Worm (Caenorhabditis elegans): ENCODE data around the gene Y53F4B.43.

Gene Y53F4B.43

DNA sequence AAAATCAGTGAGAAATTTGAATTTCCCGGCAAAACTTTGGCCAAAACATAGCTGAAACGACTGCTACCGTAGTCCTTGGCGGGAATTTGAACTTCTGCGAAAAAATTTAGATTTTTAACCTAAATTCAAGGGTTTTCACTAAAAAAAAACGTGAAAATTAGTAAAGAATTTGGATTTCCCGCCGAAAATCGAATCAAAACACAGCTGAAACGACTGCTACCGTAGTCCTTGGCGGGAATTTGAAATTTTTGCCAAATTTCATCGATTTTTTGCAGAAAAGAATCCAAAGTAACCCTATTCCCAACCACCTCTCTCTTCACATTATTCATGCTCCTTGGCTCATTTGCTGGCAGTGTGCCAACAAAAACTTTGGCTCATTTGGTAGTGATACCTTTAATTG lies 36.8 kb downstream of the Y53F4B.43 start (continued):
- TF ChIP-seq F10E7.11 (tag; optimal IDR thresholded peaks at IDR 0.05) (no peak), let-607 (tag; optimal IDR thresholded peaks at IDR 0.05) (no peak), xnd-1 (tag; optimal IDR thresholded peaks at IDR 0.05) (no peak), dpl-1 (GFP tag; optimal IDR thresholded peaks at IDR 0.05) (peak; percentile 50), let-526 (GFP tag; IDR thresholded peaks at IDR 0.05) (no peak), F37B4.10 (GFP tag; IDR thresholded peaks at IDR 0.05) (no peak)

DNA sequence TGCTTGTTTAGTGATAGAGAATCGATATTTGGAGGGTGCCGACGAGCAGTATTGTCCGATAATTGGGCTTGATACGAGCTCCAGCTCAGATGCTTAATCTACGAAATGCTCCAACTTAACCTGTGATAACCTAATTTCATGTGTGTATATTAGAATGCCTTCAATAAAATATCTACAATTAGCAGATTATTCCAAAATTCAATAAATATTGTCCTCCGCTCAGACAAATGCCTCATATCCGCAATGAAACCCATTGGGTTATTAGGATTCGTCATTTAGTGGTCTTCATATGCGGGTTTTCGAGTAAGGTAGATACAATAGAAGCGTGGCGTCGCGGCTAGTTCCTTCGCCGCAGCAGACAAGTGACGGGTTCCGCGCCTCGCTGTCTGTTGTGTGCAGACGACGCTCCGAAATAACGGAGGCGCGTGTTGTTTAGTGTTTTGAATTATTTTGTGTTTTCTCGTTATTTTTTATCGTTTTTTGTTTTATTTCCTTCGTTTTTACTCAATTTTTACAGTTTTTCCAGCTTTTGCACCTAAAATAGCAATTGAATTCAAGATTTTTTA lies 37.4 kb downstream of the Y53F4B.43 start, which contains the start of gene cmtr-1:
TSS of gene cmtr-1 (plus strand) at position 516 of the 566 bp plus-strand sequence.
- TF ChIP-seq nhr-80 (tag; optimal IDR thresholded peaks at IDR 0.05) (peak; percentile 59), hlh-12 (tag; optimal IDR thresholded peaks at IDR 0.05) (no peak), snpc-3.4 (tag; optimal IDR thresholded peaks at IDR 0.05) (peak; percentile 99), C17E4.6 (GFP tag; IDR thresholded peaks at IDR 0.05) (peak; percentile 89), tbx-9 (tag; optimal IDR thresholded peaks at IDR 0.05; ENCODE audit: borderline replicate concordance) (no peak), ZK185.1 (tag; optimal IDR thresholded peaks at IDR 0.05; ENCODE audit: poor library complexity, severe bottlenecking) (peak; percentile 97), Y53G8AR.9 (GFP tag; conservative IDR thresholded peaks at IDR 0.05) (peak; percentile 91), B0019.2 (GFP tag; conservative IDR thresholded peaks at IDR 0.05) (peak; percentile 73), dpff-1 (tag; optimal IDR thresholded peaks at IDR 0.05) (peak; percentile 83), rpc-1 (optimal IDR thresholded peaks at IDR 0.05) (no peak), rpc-1 (tag; optimal IDR thresholded peaks at IDR 0.05) (peak; percentile 17), tlf-1 (GFP tag; optimal IDR thresholded peaks at IDR 0.05) (peak; percentile 95), somi-1 (GFP tag; optimal IDR thresholded peaks at IDR 0.05) (peak; percentile 73), Y79H2A.3 (GFP tag; conservative IDR thresholded peaks at IDR 0.05) (peak; percentile 65; the same call in 1 of the 2 replicates), snpc-4 (GFP tag; optimal IDR thresholded peaks at IDR 0.05) (peak; percentile 100), snpc-4 (tag; optimal IDR thresholded peaks at IDR 0.05) (peak; percentile 100), F49E8.2 (tag; optimal IDR thresholded peaks at IDR 0.05; ENCODE audit: insufficient read depth) (peak; percentile 95), ceh-91 (GFP tag; IDR thresholded peaks at IDR 0.05) (peak; percentile 85), ets-4 (GFP tag; optimal IDR thresholded peaks at IDR 0.05) (peak; percentile 51), nhr-179 (tag; optimal IDR thresholded peaks at IDR 0.05) (peak; percentile 28), ztf-6 (GFP tag; IDR thresholded peaks at IDR 0.05) (no peak), lin-40 (tag; optimal IDR thresholded peaks at IDR 0.05) (peak; percentile 98), K11D2.4 (GFP tag; IDR thresholded peaks at IDR 0.05) (peak; percentile 90), F57A8.1 (GFP tag; optimal IDR thresholded peaks at IDR 0.05) (no peak), Y95B8A.8 (GFP tag; IDR thresholded peaks at IDR 0.05) (peak; percentile 76), cebp-1 (GFP tag; IDR thresholded peaks at IDR 0.05) (no peak), cebp-1 (tag; optimal IDR thresholded peaks at IDR 0.05) (peak; percentile 89), F10E7.11 (tag; optimal IDR thresholded peaks at IDR 0.05) (peak; percentile 74), aptf-3 (GFP tag; IDR thresholded peaks at IDR 0.05) (no peak), pha-4 (tag; optimal IDR thresholded peaks at IDR 0.05) (no peak), madf-10 (tag; optimal IDR thresholded peaks at IDR 0.05) (peak; percentile 87), D2030.7 (GFP tag; IDR thresholded peaks at IDR 0.05) (peak; percentile 100), nhr-90 (tag; optimal IDR thresholded peaks at IDR 0.05) (no peak), B0336.3 (GFP tag; IDR thresholded peaks at IDR 0.05) (peak; percentile 97), nhr-120 (GFP tag; IDR thresholded peaks at IDR 0.05) (no peak), repo-1 (tag; optimal IDR thresholded peaks at IDR 0.05) (peak; percentile 97), F52B5.7 (tag; optimal IDR thresholded peaks at IDR 0.05) (peak; percentile 82), Y53F4B.3 (GFP tag; IDR thresholded peaks at IDR 0.05) (no peak; the same call in 1 of the 2 replicates), F22D6.2 (tag; optimal IDR thresholded peaks at IDR 0.05) (peak; percentile 74), ztf-28 (GFP tag; IDR thresholded peaks at IDR 0.05) (peak; percentile 86), rcor-1 (GFP tag; IDR thresholded peaks at IDR 0.05) (peak; percentile 97), B0035.1 (tag; optimal IDR thresholded peaks at IDR 0.05) (peak; percentile 62)

Data from whole organism, young adult.